Fruit fly (Drosophila melanogaster) whole organism, embryonic: Measurements from ENCODE around the gene Nos.

Source experiments
- Adf1 ChIP-seq: fragments of 200-800 bp; sonication (Bioruptor generic); IDR thresholded peaks from 2 replicates; pipeline ENCODE4 v1.3.6; 2022; ENCODE audit warnings: missing biosample characterization, missing genetic modification characterization
- CG11723 ChIP-seq: fragments of 200-800 bp; sonication (Bioruptor generic); optimal IDR thresholded peaks from 2 replicates; lab custom pipeline; 2017; ENCODE audit warnings: missing biosample characterization, mild to moderate bottlenecking, missing genetic modification characterization
- CG16813 ChIP-seq: fragments of 200-800 bp; sonication (Bioruptor generic); IDR thresholded peaks from 3 replicates; pipeline ENCODE4 v1.3.6; 2022; ENCODE audit warnings: missing biosample characterization, missing genetic modification characterization; ENCODE audit not compliant: partially characterized antibody
- CG31365 ChIP-seq: fragments of 200-800 bp; sonication (Bioruptor generic); optimal IDR thresholded peaks from 2 replicates; lab custom pipeline; 2018; ENCODE audit warnings: missing biosample characterization, mild to moderate bottlenecking, missing genetic modification characterization
- CG9215 ChIP-seq: fragments of 200-800 bp; sonication (Bioruptor generic); IDR thresholded peaks from 2 replicates; pipeline ENCODE4 v1.3.6; 2022; ENCODE audit warnings: missing biosample characterization, missing genetic modification characterization
- D19B ChIP-seq: fragments of 200-800 bp; sonication (Bioruptor generic); optimal IDR thresholded peaks from 2 replicates; lab custom pipeline; 2017; ENCODE audit warnings: missing biosample characterization, mild to moderate bottlenecking, missing genetic modification characterization
- Dp ChIP-seq: fragments of 200-800 bp; sonication (Bioruptor generic); optimal IDR thresholded peaks from 2 replicates; lab custom pipeline; 2018; ENCODE audit warnings: missing biosample characterization, mild to moderate bottlenecking, missing genetic modification characterization, moderate library complexity
- Kr ChIP-seq: fragments of 200-800 bp; sonication (Bioruptor generic); optimal IDR thresholded peaks from 2 replicates; lab custom pipeline; 2017; ENCODE audit warnings: missing biosample characterization, mild to moderate bottlenecking, missing genetic modification characterization
- Sin3A ChIP-seq: fragments of >200 bp; optimal IDR thresholded peaks from 2 replicates; lab custom pipeline; 2018
- Spps ChIP-seq: fragments of 200-800 bp; sonication (Bioruptor generic); optimal IDR thresholded peaks from 2 replicates; lab custom pipeline; 2018; ENCODE audit warnings: missing biosample characterization, mild to moderate bottlenecking, missing genetic modification characterization
- crol ChIP-seq: fragments of 200-800 bp; sonication (Bioruptor generic); IDR thresholded peaks from 2 replicates; pipeline ENCODE4 v1.3.6; 2022; ENCODE audit warnings: missing biosample characterization, missing genetic modification characterization

dm6 chr2L:10800877-10801719 is 36.2 kb downstream of the Nos start, which contains the start of gene CG31869:
- TF ChIP-seq Kr (GFP tag; lab: Kevin White, UChicago): no peak
- no peak for TF ChIP-seq Spps
- TF ChIP-seq CG31365 (tag; lab: Kevin White, UChicago): no peak
- TF ChIP-seq crol (GFP tag; lab: Robert Waterston, UW): peak; percentile 87
- TF ChIP-seq Adf1: peak; percentile 38
- no peak for TF ChIP-seq Dp (GFP tag; lab: Kevin White, UChicago)
- no peak for TF ChIP-seq D19B
- no peak for TF ChIP-seq CG9215
- no peak for TF ChIP-seq Sin3A (lab: Kevin White, UChicago)
- TF ChIP-seq CG16813 (GFP tag; lab: Robert Waterston, UW): no peak
- TF ChIP-seq CG11723 (GFP tag; lab: Kevin White, UChicago): no peak
